Worm (Caenorhabditis elegans) whole organism, L3 larva: ENCODE results near the gene sel-10.

Experiments
- R02D3.7 ChIP-seq: fragments of 150-350 bp; optimal IDR thresholded peaks from 2 replicates; lab custom pipeline; 2014; ENCODE audit warnings: missing biosample characterization, missing genetic modification characterization
- ZK546.5 ChIP-seq: sonication (generic microtip); optimal IDR thresholded peaks from 2 replicates; lab custom pipeline; 2017; ENCODE audit warnings: missing biosample characterization, missing genetic modification characterization
- aly-2 ChIP-seq: fragments of 150-350 bp; optimal IDR thresholded peaks from 2 replicates; lab custom pipeline; 2014; ENCODE audit warnings: missing biosample characterization, missing genetic modification characterization
- ama-1 ChIP-seq: fragments of 150-350 bp; optimal IDR thresholded peaks from 2 replicates; lab custom pipeline; 2018
- ceh-16 ChIP-seq: sonication (generic microtip); optimal IDR thresholded peaks from 2 replicates; lab custom pipeline; 2017; ENCODE audit warnings: missing biosample characterization, missing genetic modification characterization
- ceh-28 ChIP-seq: fragments of 150-350 bp; optimal IDR thresholded peaks from 2 replicates; lab custom pipeline; 2014; ENCODE audit warnings: missing biosample characterization, missing genetic modification reagents, missing genetic modification characterization
- ceh-82 ChIP-seq: fragments of 150-350 bp; optimal IDR thresholded peaks from 2 replicates; lab custom pipeline; 2014; ENCODE audit warnings: missing biosample characterization, missing genetic modification characterization
- ceh-9 ChIP-seq: sonication (generic microtip); optimal IDR thresholded peaks from 2 replicates; lab custom pipeline; 2018; ENCODE audit warnings: missing biosample characterization, missing genetic modification characterization
- daf-12 ChIP-seq: fragments of 150-350 bp; optimal IDR thresholded peaks from 2 replicates; lab custom pipeline; 2014; ENCODE audit warnings: missing biosample characterization, missing genetic modification reagents, missing genetic modification characterization
- egl-27 ChIP-seq: sonication (generic microtip); optimal IDR thresholded peaks from 4 replicates; lab custom pipeline; 2017; ENCODE audit warnings: missing biosample characterization, missing genetic modification reagents, missing genetic modification characterization
- egl-5 ChIP-seq: fragments of 150-350 bp; optimal IDR thresholded peaks from 2 replicates; lab custom pipeline; 2017; ENCODE audit warnings: missing biosample characterization, missing genetic modification reagents, missing genetic modification characterization, inconsistent platforms
- elt-1 ChIP-seq: fragments of 150-350 bp; optimal IDR thresholded peaks from 2 replicates; lab custom pipeline; 2014; ENCODE audit warnings: missing biosample characterization, missing genetic modification characterization
- elt-2 ChIP-seq: sonication (generic microtip); optimal IDR thresholded peaks from 2 replicates; lab custom pipeline; 2016; ENCODE audit warnings: missing genetic modification reagents, mild to moderate bottlenecking, missing genetic modification characterization, missing compliant biosample characterization
- elt-3 ChIP-seq, 3 experiments: fragments of 150-350 bp in 1 of 3; sonication (generic microtip) in 2 of 3; optimal IDR thresholded peaks; 2 replicates in 2 of 3; 4 replicates in 1 of 3; lab custom pipeline; 2014 to 2017; ENCODE audit warnings: missing biosample characterization in 3 of 3, missing genetic modification characterization in 3 of 3
- eor-1 ChIP-seq, 2 experiments: fragments of 150-350 bp; optimal IDR thresholded peaks; 2 replicates each; lab custom pipeline; 2014 to 2018; ENCODE audit warnings: missing biosample characterization in 2 of 2, missing genetic modification characterization in 2 of 2
- fkh-10 ChIP-seq: sonication (generic microtip); optimal IDR thresholded peaks from 2 replicates; lab custom pipeline; 2017; ENCODE audit warnings: missing biosample characterization, missing genetic modification reagents, missing genetic modification characterization
- fkh-2 ChIP-seq: fragments of 150-350 bp; optimal IDR thresholded peaks from 2 replicates; lab custom pipeline; 2014; ENCODE audit warnings: missing biosample characterization, missing genetic modification reagents, missing genetic modification characterization
- fos-1 ChIP-seq: fragments of 150-350 bp; optimal IDR thresholded peaks from 2 replicates; lab custom pipeline; 2014; ENCODE audit warnings: missing biosample characterization, missing genetic modification characterization
- hmg-11 ChIP-seq: sonication (generic microtip); optimal IDR thresholded peaks from 2 replicates; lab custom pipeline; 2016; ENCODE audit warnings: missing genetic modification characterization, missing compliant biosample characterization
- jun-1 ChIP-seq: fragments of 150-350 bp; optimal IDR thresholded peaks from 2 replicates; lab custom pipeline; 2014; ENCODE audit warnings: missing biosample characterization, missing genetic modification reagents, missing genetic modification characterization
- lin-15B ChIP-seq: fragments of 150-350 bp; optimal IDR thresholded peaks from 2 replicates; lab custom pipeline; 2014; ENCODE audit warnings: missing biosample characterization, missing genetic modification characterization
- lin-39 ChIP-seq: fragments of 150-350 bp; optimal IDR thresholded peaks from 2 replicates; lab custom pipeline; 2018; ENCODE audit warnings: missing biosample characterization, missing genetic modification reagents, missing genetic modification characterization
- lsy-12 ChIP-seq: sonication (generic microtip); optimal IDR thresholded peaks from 2 replicates; lab custom pipeline; 2016; ENCODE audit warnings: mild to moderate bottlenecking, missing genetic modification characterization, missing compliant biosample characterization
- mml-1 ChIP-seq: fragments of 150-350 bp; sonication (generic microtip); optimal IDR thresholded peaks from 3 replicates; lab custom pipeline; 2014; ENCODE audit warnings: missing biosample characterization, missing genetic modification characterization
- nfya-1 ChIP-seq: sonication (generic microtip); optimal IDR thresholded peaks from 2 replicates; lab custom pipeline; 2017; ENCODE audit warnings: missing genetic modification characterization, mild to moderate bottlenecking, missing compliant biosample characterization, antibody characterized with exemption, moderate library complexity; ENCODE audit not compliant: insufficient read depth
- nhr-12 ChIP-seq: fragments of 150-350 bp; optimal IDR thresholded peaks from 2 replicates; lab custom pipeline; 2014; ENCODE audit warnings: missing biosample characterization, missing genetic modification characterization
- nhr-23 ChIP-seq: fragments of 150-350 bp; optimal IDR thresholded peaks from 2 replicates; lab custom pipeline; 2014; ENCODE audit warnings: missing biosample characterization, missing genetic modification reagents, missing genetic modification characterization
- nhr-237 ChIP-seq: fragments of 150-350 bp; optimal IDR thresholded peaks from 2 replicates; lab custom pipeline; 2014; ENCODE audit warnings: missing biosample characterization, missing genetic modification characterization
- nhr-25 ChIP-seq: sonication (generic microtip); optimal IDR thresholded peaks from 2 replicates; lab custom pipeline; 2017; ENCODE audit warnings: missing biosample characterization, missing genetic modification characterization
- nhr-28 ChIP-seq: fragments of 150-350 bp; optimal IDR thresholded peaks from 2 replicates; lab custom pipeline; 2014; ENCODE audit warnings: missing biosample characterization, missing genetic modification characterization
- nhr-43 ChIP-seq: sonication (generic microtip); optimal IDR thresholded peaks from 2 replicates; lab custom pipeline; 2016; ENCODE audit warnings: mild to moderate bottlenecking, missing genetic modification characterization, missing compliant biosample characterization; ENCODE audit not compliant: poor library complexity, severe bottlenecking
- nhr-67 ChIP-seq: fragments of 150-350 bp; optimal IDR thresholded peaks from 2 replicates; lab custom pipeline; 2014; ENCODE audit warnings: missing biosample characterization, missing genetic modification characterization
- nhr-76 ChIP-seq: fragments of 150-350 bp; sonication (generic microtip); optimal IDR thresholded peaks from 5 replicates; lab custom pipeline; 2014; ENCODE audit warnings: missing biosample characterization, missing genetic modification characterization
- nhr-77 ChIP-seq: fragments of 150-350 bp; optimal IDR thresholded peaks from 2 replicates; lab custom pipeline; 2014; ENCODE audit warnings: missing biosample characterization, missing genetic modification characterization
- pha-4 ChIP-seq: fragments of 150-350 bp; optimal IDR thresholded peaks from 2 replicates; lab custom pipeline; 2014; ENCODE audit warnings: missing biosample characterization, missing genetic modification reagents, missing genetic modification characterization
- pqm-1 ChIP-seq: fragments of 150-350 bp; optimal IDR thresholded peaks from 2 replicates; lab custom pipeline; 2017; ENCODE audit warnings: missing biosample characterization, missing genetic modification characterization, inconsistent platforms
- skn-1 ChIP-seq: fragments of 150-350 bp; optimal IDR thresholded peaks from 2 replicates; lab custom pipeline; 2014; ENCODE audit warnings: missing biosample characterization, missing genetic modification characterization
- snpc-4 ChIP-seq: fragments of 150-350 bp; optimal IDR thresholded peaks from 2 replicates; lab custom pipeline; 2014; ENCODE audit warnings: missing biosample characterization, missing genetic modification characterization
- tbx-2 ChIP-seq: sonication (generic microtip); optimal IDR thresholded peaks from 2 replicates; lab custom pipeline; 2016; ENCODE audit warnings: mild to moderate bottlenecking, missing genetic modification characterization, missing compliant biosample characterization
- unc-39 ChIP-seq: sonication (generic microtip); optimal IDR thresholded peaks from 4 replicates; lab custom pipeline; 2017; ENCODE audit warnings: missing biosample characterization, missing genetic modification characterization
- unc-62 ChIP-seq: fragments of 150-350 bp; sonication (generic microtip); optimal IDR thresholded peaks from 4 replicates; lab custom pipeline; 2014; ENCODE audit warnings: missing biosample characterization, missing genetic modification reagents, missing genetic modification characterization
- ztf-11 ChIP-seq: fragments of 150-350 bp; optimal IDR thresholded peaks from 2 replicates; lab custom pipeline; 2014; ENCODE audit warnings: missing biosample characterization, missing genetic modification characterization

Gene sel-10

ce11 chrV:13787225-13787898 is 31.8 kb upstream of the sel-10 start, which contains the start of the genes F53C11.4 and F53C11.5:
TSS of gene F53C11.4 (minus strand) at chrV:13787352.
TSS of gene F53C11.5 (plus strand) at chrV:13787549.
- TF ChIP-seq ama-1 (lab: Kevin White, UChicago) (peak; percentile 29), aly-2 (no peak), egl-27 (tag; lab: Kevin White, UChicago) (no peak), nhr-237 (tag; lab: Kevin White, UChicago) (no peak), nhr-43 (no peak), fos-1 (tag; lab: Kevin White, UChicago) (no peak), nhr-23 (tag; lab: Kevin White, UChicago) (peak; percentile 91), nhr-77 (tag; lab: Kevin White, UChicago) (no peak), unc-39 (tag; lab: Kevin White, UChicago) (no peak), elt-1 (no peak), eor-1 (tag; optimal IDR thresholded peaks at IDR 0.05; lab: Kevin White, UChicago) (no peak), elt-2 (tag; lab: Kevin White, UChicago) (peak; percentile 69), elt-3 (tag; optimal IDR thresholded peaks at IDR 0.05; lab: Kevin White, UChicago) (no peak), tbx-2 (tag; lab: Kevin White, UChicago) (no peak), lsy-12 (tag; lab: Kevin White, UChicago) (peak; percentile 36), ZK546.5 (tag; lab: Kevin White, UChicago) (no peak), nhr-12 (no peak), snpc-4 (no peak), ceh-82 (tag; lab: Kevin White, UChicago) (no peak), daf-12 (tag; lab: Kevin White, UChicago) (no peak), jun-1 (peak; percentile 66), nhr-25 (tag; lab: Kevin White, UChicago) (no peak), ceh-28 (tag; lab: Kevin White, UChicago) (peak; percentile 30), hmg-11 (tag; lab: Kevin White, UChicago) (peak; percentile 3), lin-15B (tag; lab: Kevin White, UChicago) (peak; percentile 3), lin-39 (tag; lab: Kevin White, UChicago) (peak; percentile 48), R02D3.7 (no peak), pqm-1 (tag; lab: Kevin White, UChicago) (peak; percentile 46), fkh-10 (GFP tag; lab: Kevin White, UChicago) (no peak), ceh-9 (tag; lab: Kevin White, UChicago) (no peak), nfya-1 (peak; percentile 45), ceh-16 (tag; lab: Kevin White, UChicago) (no peak), unc-62 (GFP tag; lab: Kevin White, UChicago) (no peak), nhr-28 (no peak), pha-4 (peak; percentile 88), egl-5 (tag; lab: Kevin White, UChicago) (no peak), skn-1 (no peak)
- TF ChIP-seq, all 47 proteins: peak for 12

- TF ChIP-seq lin-15B (tag; lab: Kevin White, UChicago) (no peak), nhr-23 (tag; lab: Kevin White, UChicago) (peak; percentile 42), elt-2 (tag; lab: Kevin White, UChicago) (peak; percentile 62), tbx-2 (tag; lab: Kevin White, UChicago) (no peak), pqm-1 (tag; lab: Kevin White, UChicago) (peak; percentile 56), nhr-43 (peak; percentile 66), nfya-1 (peak; percentile 7), nhr-67 (tag; lab: Kevin White, UChicago) (no peak), nhr-25 (tag; lab: Kevin White, UChicago) (peak; percentile 69), pha-4 (peak; percentile 48), ceh-16 (tag; lab: Kevin White, UChicago) (no peak)
These were observed 31.0 kb upstream of the sel-10 start for ce11 chrV:13787948-13788681.

ce11 chrV:13789362-13789761 is 29.8 kb upstream of the sel-10 start:
- TF ChIP-seq unc-39 (tag; lab: Kevin White, UChicago): no peak
- TF ChIP-seq lin-15B (tag; lab: Kevin White, UChicago): peak; percentile 94
- TF ChIP-seq aly-2: no peak
- no peak for TF ChIP-seq egl-27 (tag; lab: Kevin White, UChicago)
- TF ChIP-seq hmg-11 (tag; lab: Kevin White, UChicago): peak; percentile 88
- no peak for TF ChIP-seq nhr-76
- TF ChIP-seq elt-3 (tag; optimal IDR thresholded peaks at IDR 0.05; lab: Kevin White, UChicago): no peak
- peak; percentile 87 for TF ChIP-seq elt-2 (tag; lab: Kevin White, UChicago)
- TF ChIP-seq ama-1 (lab: Kevin White, UChicago): peak; percentile 76
- no peak for TF ChIP-seq eor-1 (tag; optimal IDR thresholded peaks at IDR 0.05; lab: Kevin White, UChicago)
- no peak for TF ChIP-seq nhr-237 (tag; lab: Kevin White, UChicago)
- peak; percentile 60 for TF ChIP-seq unc-62 (GFP tag; lab: Kevin White, UChicago)
- TF ChIP-seq nhr-67 (tag; lab: Kevin White, UChicago): no peak
- TF ChIP-seq nhr-23 (tag; lab: Kevin White, UChicago): peak; percentile 81
- TF ChIP-seq pha-4: peak; percentile 99
- TF ChIP-seq snpc-4: peak; percentile 71
- TF ChIP-seq nhr-12: no peak
- TF ChIP-seq ztf-11 (tag; lab: Kevin White, UChicago): no peak
- peak; percentile 1 for TF ChIP-seq fkh-2
- TF ChIP-seq nhr-43: peak; percentile 20
- TF ChIP-seq nhr-77 (tag; lab: Kevin White, UChicago): no peak
- peak; percentile 84 for TF ChIP-seq nhr-25 (tag; lab: Kevin White, UChicago)
- TF ChIP-seq elt-1: no peak
- TF ChIP-seq mml-1 (tag; lab: Kevin White, UChicago): no peak
- peak; percentile 81 for TF ChIP-seq lsy-12 (tag; lab: Kevin White, UChicago)
- peak; percentile 0 for TF ChIP-seq fos-1 (tag; lab: Kevin White, UChicago)
- peak; percentile 79 for TF ChIP-seq pqm-1 (tag; lab: Kevin White, UChicago)
- TF ChIP-seq daf-12 (tag; lab: Kevin White, UChicago): no peak
